Worm (Caenorhabditis elegans) whole organism, midembryonic: ENCODE data around the gene F52G3.5.

Experiments used
- T22C8.4 ChIP-seq: fragments of 200-800 bp; sonication (Bioruptor generic); IDR thresholded peaks from 2 replicates; pipeline ENCODE4 v1.3.6; 2022; ENCODE audit warnings: missing genetic modification characterization, missing compliant biosample characterization
- cog-1 ChIP-seq: sonication (generic microtip); optimal IDR thresholded peaks from 2 replicates; lab custom pipeline; 2016; ENCODE audit warnings: missing genetic modification characterization, missing compliant biosample characterization
- flt-1 ChIP-seq: fragments of 200-800 bp; sonication (Bioruptor generic); IDR thresholded peaks from 2 replicates; pipeline ENCODE4 v1.3.6; 2022; ENCODE audit warnings: missing genetic modification characterization, missing compliant biosample characterization
- klf-2 ChIP-seq: fragments of 200-800 bp; sonication (Bioruptor generic); conservative IDR thresholded peaks from 2 replicates; pipeline ENCODE4 v1.3.6; 2022; ENCODE audit warnings: missing genetic modification reagents, missing genetic modification characterization, missing compliant biosample characterization
- med-1 ChIP-seq: sonication (generic microtip); optimal IDR thresholded peaks from 2 replicates; lab custom pipeline; 2017; ENCODE audit warnings: missing genetic modification characterization, mild to moderate bottlenecking, missing compliant biosample characterization, antibody characterized with exemption, missing genetic modification reagents; ENCODE audit not compliant: insufficient read depth
- ref-1 ChIP-seq: fragments of 200-800 bp; sonication (Bioruptor generic); conservative IDR thresholded peaks from 2 replicates; pipeline ENCODE4 v1.3.6; 2022; ENCODE audit warnings: missing genetic modification reagents, missing genetic modification characterization, missing compliant biosample characterization
- tab-1 ChIP-seq: fragments of 200-800 bp; sonication (Bioruptor generic); IDR thresholded peaks from 2 replicates; pipeline ENCODE4 v1.3.6; 2022; ENCODE audit warnings: missing genetic modification characterization, missing compliant biosample characterization
- ztf-23 ChIP-seq: fragments of 200-800 bp; sonication (Bioruptor generic); IDR thresholded peaks from 2 replicates; pipeline ENCODE4 v1.3.6; 2022; ENCODE audit warnings: missing genetic modification reagents, missing genetic modification characterization, missing compliant biosample characterization
- ztf-29 ChIP-seq: fragments of 200-800 bp; sonication (Bioruptor generic); IDR thresholded peaks from 2 replicates; pipeline ENCODE4 v1.3.6; 2022; ENCODE audit warnings: missing genetic modification reagents, missing genetic modification characterization, missing compliant biosample characterization

F52G3.5 gene

ce11 chrX:16976043-16976442 is at the start of gene F52G3.5:
TSS of gene F52G3.5 (minus strand) at chrX:16976143.
- TF ChIP-seq ztf-29 (GFP tag; lab: Robert Waterston, UW) (no peak), T22C8.4 (GFP tag; lab: Robert Waterston, UW) (no peak), tab-1 (GFP tag; lab: Robert Waterston, UW) (no peak), cog-1 (tag; lab: Kevin White, UChicago) (no peak), flt-1 (no peak), klf-2 (GFP tag; lab: Robert Waterston, UW) (no peak), ref-1 (GFP tag; lab: Robert Waterston, UW) (no peak), med-1 (no peak), ztf-23 (GFP tag; lab: Robert Waterston, UW) (no peak)

- TF ChIP-seq T22C8.4 (GFP tag; lab: Robert Waterston, UW) = no peak
- TF ChIP-seq med-1 = no peak
- no peak for TF ChIP-seq ref-1 (GFP tag; lab: Robert Waterston, UW)
- TF ChIP-seq flt-1 = no peak
- TF ChIP-seq ztf-23 (GFP tag; lab: Robert Waterston, UW) = no peak
- TF ChIP-seq cog-1 (tag; lab: Kevin White, UChicago) = no peak
- no peak for TF ChIP-seq klf-2 (GFP tag; lab: Robert Waterston, UW)
- TF ChIP-seq ztf-29 (GFP tag; lab: Robert Waterston, UW) = no peak
- no peak for TF ChIP-seq tab-1 (GFP tag; lab: Robert Waterston, UW)
These were observed 44.9 kb upstream of the F52G3.5 start, which contains the start of gene F35B3.4 for ce11 chrX:17020858-17021257. TSS of gene F35B3.4 (minus strand) at chrX:17020958.

- no peak for TF ChIP-seq ref-1 (GFP tag; lab: Robert Waterston, UW)
- TF ChIP-seq tab-1 (GFP tag; lab: Robert Waterston, UW) = no peak
- TF ChIP-seq ztf-23 (GFP tag; lab: Robert Waterston, UW) = no peak
These were observed 43.2 kb upstream of the F52G3.5 start for ce11 chrX:17019098-17019497.

- TF ChIP-seq tab-1 (GFP tag; lab: Robert Waterston, UW) (no peak), flt-1 (no peak), cog-1 (tag; lab: Kevin White, UChicago) (no peak), klf-2 (GFP tag; lab: Robert Waterston, UW) (no peak), ztf-29 (GFP tag; lab: Robert Waterston, UW) (no peak), ztf-23 (GFP tag; lab: Robert Waterston, UW) (no peak), ref-1 (GFP tag; lab: Robert Waterston, UW) (no peak), T22C8.4 (GFP tag; lab: Robert Waterston, UW) (no peak), med-1 (no peak)
These were observed 37.2 kb upstream of the F52G3.5 start, which contains the start of gene F35B3.3 for ce11 chrX:17013162-17013561. TSS of gene F35B3.3 (plus strand) at chrX:17013462.

ce11 chrX:17006843-17007242 is 30.9 kb upstream of the F52G3.5 start:
- TF ChIP-seq T22C8.4 (GFP tag; lab: Robert Waterston, UW) = no peak
- TF ChIP-seq tab-1 (GFP tag; lab: Robert Waterston, UW) = no peak
- TF ChIP-seq cog-1 (tag; lab: Kevin White, UChicago) = no peak
- TF ChIP-seq klf-2 (GFP tag; lab: Robert Waterston, UW) = no peak
- TF ChIP-seq ztf-29 (GFP tag; lab: Robert Waterston, UW) = no peak
- no peak for TF ChIP-seq flt-1

- TF ChIP-seq tab-1 (GFP tag; lab: Robert Waterston, UW) (no peak), flt-1 (no peak), ztf-29 (GFP tag; lab: Robert Waterston, UW) (no peak), cog-1 (tag; lab: Kevin White, UChicago) (no peak), med-1 (no peak), ref-1 (GFP tag; lab: Robert Waterston, UW) (no peak), T22C8.4 (GFP tag; lab: Robert Waterston, UW) (no peak), ztf-23 (GFP tag; lab: Robert Waterston, UW) (no peak), klf-2 (GFP tag; lab: Robert Waterston, UW) (no peak)
These were observed 27.7 kb upstream of the F52G3.5 start for ce11 chrX:17003473-17004123.

- TF ChIP-seq T22C8.4 (GFP tag; lab: Robert Waterston, UW) = no peak
- TF ChIP-seq ref-1 (GFP tag; lab: Robert Waterston, UW) = no peak
- no peak for TF ChIP-seq med-1
- no peak for TF ChIP-seq ztf-29 (GFP tag; lab: Robert Waterston, UW)
- no peak for TF ChIP-seq cog-1 (tag; lab: Kevin White, UChicago)
- no peak for TF ChIP-seq ztf-23 (GFP tag; lab: Robert Waterston, UW)
These were observed 26.2 kb upstream of the F52G3.5 start for ce11 chrX:17002149-17002548.

ce11 chrX:16999649-17000048 is 23.7 kb upstream of the F52G3.5 start:
- TF ChIP-seq klf-2 (GFP tag; lab: Robert Waterston, UW) (no peak), ztf-23 (GFP tag; lab: Robert Waterston, UW) (peak; percentile 62; the same call in 1 of the 2 replicates), flt-1 (no peak)

ce11 chrX:16998981-16999380 is 23.0 kb upstream of the F52G3.5 start:
- TF ChIP-seq tab-1 (GFP tag; lab: Robert Waterston, UW) (no peak), T22C8.4 (GFP tag; lab: Robert Waterston, UW) (no peak), cog-1 (tag; lab: Kevin White, UChicago) (no peak)

- TF ChIP-seq cog-1 (tag; lab: Kevin White, UChicago) (no peak), klf-2 (GFP tag; lab: Robert Waterston, UW) (no peak), med-1 (no peak)
These were observed 22.1 kb upstream of the F52G3.5 start for ce11 chrX:16998003-16998402.
